Worm (Caenorhabditis elegans) whole organism, L3 larva: ENCODE results near the gene slc-46A.

Source experiments
- ZK546.5 ChIP-seq: sonication (generic microtip); optimal IDR thresholded peaks from 2 replicates; lab custom pipeline; 2017; ENCODE audit warnings: missing biosample characterization, missing genetic modification characterization
- aly-2 ChIP-seq: fragments of 150-350 bp; optimal IDR thresholded peaks from 2 replicates; lab custom pipeline; 2014; ENCODE audit warnings: missing biosample characterization, missing genetic modification characterization
- ama-1 ChIP-seq: fragments of 150-350 bp; optimal IDR thresholded peaks from 2 replicates; lab custom pipeline; 2018
- ceh-28 ChIP-seq: fragments of 150-350 bp; optimal IDR thresholded peaks from 2 replicates; lab custom pipeline; 2014; ENCODE audit warnings: missing biosample characterization, missing genetic modification reagents, missing genetic modification characterization
- ceh-82 ChIP-seq: fragments of 150-350 bp; optimal IDR thresholded peaks from 2 replicates; lab custom pipeline; 2014; ENCODE audit warnings: missing biosample characterization, missing genetic modification characterization
- ceh-9 ChIP-seq: sonication (generic microtip); optimal IDR thresholded peaks from 2 replicates; lab custom pipeline; 2018; ENCODE audit warnings: missing biosample characterization, missing genetic modification characterization
- daf-12 ChIP-seq: fragments of 150-350 bp; optimal IDR thresholded peaks from 2 replicates; lab custom pipeline; 2014; ENCODE audit warnings: missing biosample characterization, missing genetic modification reagents, missing genetic modification characterization
- egl-27 ChIP-seq: sonication (generic microtip); optimal IDR thresholded peaks from 4 replicates; lab custom pipeline; 2017; ENCODE audit warnings: missing biosample characterization, missing genetic modification reagents, missing genetic modification characterization
- egl-5 ChIP-seq: fragments of 150-350 bp; optimal IDR thresholded peaks from 2 replicates; lab custom pipeline; 2017; ENCODE audit warnings: missing biosample characterization, missing genetic modification reagents, missing genetic modification characterization, inconsistent platforms
- elt-1 ChIP-seq: fragments of 150-350 bp; optimal IDR thresholded peaks from 2 replicates; lab custom pipeline; 2014; ENCODE audit warnings: missing biosample characterization, missing genetic modification characterization
- elt-2 ChIP-seq: sonication (generic microtip); optimal IDR thresholded peaks from 2 replicates; lab custom pipeline; 2016; ENCODE audit warnings: missing genetic modification reagents, mild to moderate bottlenecking, missing genetic modification characterization, missing compliant biosample characterization
- elt-3 ChIP-seq, 3 experiments: fragments of 150-350 bp in 1 of 3; sonication (generic microtip) in 2 of 3; optimal IDR thresholded peaks; 2 replicates in 2 of 3; 4 replicates in 1 of 3; lab custom pipeline; 2014 to 2017; ENCODE audit warnings: missing biosample characterization in 3 of 3, missing genetic modification characterization in 3 of 3
- eor-1 ChIP-seq, 2 experiments: fragments of 150-350 bp; optimal IDR thresholded peaks; 2 replicates each; lab custom pipeline; 2014 to 2018; ENCODE audit warnings: missing biosample characterization in 2 of 2, missing genetic modification characterization in 2 of 2
- fkh-10 ChIP-seq: sonication (generic microtip); optimal IDR thresholded peaks from 2 replicates; lab custom pipeline; 2017; ENCODE audit warnings: missing biosample characterization, missing genetic modification reagents, missing genetic modification characterization
- fkh-2 ChIP-seq: fragments of 150-350 bp; optimal IDR thresholded peaks from 2 replicates; lab custom pipeline; 2014; ENCODE audit warnings: missing biosample characterization, missing genetic modification reagents, missing genetic modification characterization
- fos-1 ChIP-seq: fragments of 150-350 bp; optimal IDR thresholded peaks from 2 replicates; lab custom pipeline; 2014; ENCODE audit warnings: missing biosample characterization, missing genetic modification characterization
- hmg-11 ChIP-seq: sonication (generic microtip); optimal IDR thresholded peaks from 2 replicates; lab custom pipeline; 2016; ENCODE audit warnings: missing genetic modification characterization, missing compliant biosample characterization
- jun-1 ChIP-seq: fragments of 150-350 bp; optimal IDR thresholded peaks from 2 replicates; lab custom pipeline; 2014; ENCODE audit warnings: missing biosample characterization, missing genetic modification reagents, missing genetic modification characterization
- lin-15B ChIP-seq: fragments of 150-350 bp; optimal IDR thresholded peaks from 2 replicates; lab custom pipeline; 2014; ENCODE audit warnings: missing biosample characterization, missing genetic modification characterization
- lsy-12 ChIP-seq: sonication (generic microtip); optimal IDR thresholded peaks from 2 replicates; lab custom pipeline; 2016; ENCODE audit warnings: mild to moderate bottlenecking, missing genetic modification characterization, missing compliant biosample characterization
- mdl-1 ChIP-seq: fragments of 150-350 bp; optimal IDR thresholded peaks from 2 replicates; lab custom pipeline; 2014; ENCODE audit warnings: missing biosample characterization, missing genetic modification characterization
- nfya-1 ChIP-seq: sonication (generic microtip); optimal IDR thresholded peaks from 2 replicates; lab custom pipeline; 2017; ENCODE audit warnings: missing genetic modification characterization, mild to moderate bottlenecking, missing compliant biosample characterization, antibody characterized with exemption, moderate library complexity; ENCODE audit not compliant: insufficient read depth
- nhr-11 ChIP-seq: fragments of 150-350 bp; optimal IDR thresholded peaks from 2 replicates; lab custom pipeline; 2014; ENCODE audit warnings: missing biosample characterization, missing genetic modification characterization
- nhr-12 ChIP-seq: fragments of 150-350 bp; optimal IDR thresholded peaks from 2 replicates; lab custom pipeline; 2014; ENCODE audit warnings: missing biosample characterization, missing genetic modification characterization
- nhr-23 ChIP-seq: fragments of 150-350 bp; optimal IDR thresholded peaks from 2 replicates; lab custom pipeline; 2014; ENCODE audit warnings: missing biosample characterization, missing genetic modification reagents, missing genetic modification characterization
- nhr-25 ChIP-seq: sonication (generic microtip); optimal IDR thresholded peaks from 2 replicates; lab custom pipeline; 2017; ENCODE audit warnings: missing biosample characterization, missing genetic modification characterization
- nhr-28 ChIP-seq: fragments of 150-350 bp; optimal IDR thresholded peaks from 2 replicates; lab custom pipeline; 2014; ENCODE audit warnings: missing biosample characterization, missing genetic modification characterization
- nhr-43 ChIP-seq: sonication (generic microtip); optimal IDR thresholded peaks from 2 replicates; lab custom pipeline; 2016; ENCODE audit warnings: mild to moderate bottlenecking, missing genetic modification characterization, missing compliant biosample characterization; ENCODE audit not compliant: poor library complexity, severe bottlenecking
- nhr-67 ChIP-seq: fragments of 150-350 bp; optimal IDR thresholded peaks from 2 replicates; lab custom pipeline; 2014; ENCODE audit warnings: missing biosample characterization, missing genetic modification characterization
- nhr-76 ChIP-seq: fragments of 150-350 bp; sonication (generic microtip); optimal IDR thresholded peaks from 5 replicates; lab custom pipeline; 2014; ENCODE audit warnings: missing biosample characterization, missing genetic modification characterization
- nhr-77 ChIP-seq: fragments of 150-350 bp; optimal IDR thresholded peaks from 2 replicates; lab custom pipeline; 2014; ENCODE audit warnings: missing biosample characterization, missing genetic modification characterization
- pha-4 ChIP-seq: fragments of 150-350 bp; optimal IDR thresholded peaks from 2 replicates; lab custom pipeline; 2014; ENCODE audit warnings: missing biosample characterization, missing genetic modification reagents, missing genetic modification characterization
- pqm-1 ChIP-seq: fragments of 150-350 bp; optimal IDR thresholded peaks from 2 replicates; lab custom pipeline; 2017; ENCODE audit warnings: missing biosample characterization, missing genetic modification characterization, inconsistent platforms
- skn-1 ChIP-seq: fragments of 150-350 bp; optimal IDR thresholded peaks from 2 replicates; lab custom pipeline; 2014; ENCODE audit warnings: missing biosample characterization, missing genetic modification characterization
- snpc-4 ChIP-seq: fragments of 150-350 bp; optimal IDR thresholded peaks from 2 replicates; lab custom pipeline; 2014; ENCODE audit warnings: missing biosample characterization, missing genetic modification characterization
- tbx-2 ChIP-seq: sonication (generic microtip); optimal IDR thresholded peaks from 2 replicates; lab custom pipeline; 2016; ENCODE audit warnings: mild to moderate bottlenecking, missing genetic modification characterization, missing compliant biosample characterization
- unc-39 ChIP-seq: sonication (generic microtip); optimal IDR thresholded peaks from 4 replicates; lab custom pipeline; 2017; ENCODE audit warnings: missing biosample characterization, missing genetic modification characterization
- zag-1 ChIP-seq: fragments of 150-350 bp; optimal IDR thresholded peaks from 2 replicates; lab custom pipeline; 2014; ENCODE audit warnings: missing biosample characterization, missing genetic modification characterization
- ztf-11 ChIP-seq: fragments of 150-350 bp; optimal IDR thresholded peaks from 2 replicates; lab custom pipeline; 2014; ENCODE audit warnings: missing biosample characterization, missing genetic modification characterization
- ztf-4 ChIP-seq: fragments of 150-350 bp; optimal IDR thresholded peaks from 2 replicates; lab custom pipeline; 2014; ENCODE audit warnings: missing biosample characterization, missing genetic modification characterization

The slc-46A gene

ce11 chrIV:5318835-5319303 lies at the start of gene slc-46A:
Gene slc-46A, plus strand, starts transcription at chrIV:5319253.
- TF ChIP-seq nhr-23 (tag; lab: Kevin White, UChicago) = peak; percentile 59
- peak; percentile 50 for TF ChIP-seq elt-2 (tag; lab: Kevin White, UChicago)
- TF ChIP-seq nhr-11 (tag; lab: Kevin White, UChicago) = no peak
- peak; percentile 48 for TF ChIP-seq snpc-4 (tag; lab: Kevin White, UChicago)
- peak; percentile 13 for TF ChIP-seq nfya-1
- TF ChIP-seq nhr-76 = no peak
- TF ChIP-seq jun-1 (tag; lab: Kevin White, UChicago) = no peak
- TF ChIP-seq ZK546.5 (tag; lab: Kevin White, UChicago) = no peak

ce11 chrIV:5272518-5272917 lies 46.5 kb upstream of the slc-46A start, which contains the start of gene F36H12.3:
Gene F36H12.3, plus strand, starts transcription at chrIV:5272818.
- TF ChIP-seq nhr-12 (tag; lab: Kevin White, UChicago) (no peak), pha-4 (tag; lab: Kevin White, UChicago) (no peak), skn-1 (tag; lab: Kevin White, UChicago) (no peak), egl-5 (tag; lab: Kevin White, UChicago) (no peak), ceh-9 (tag; lab: Kevin White, UChicago) (no peak), lin-15B (no peak), lsy-12 (tag; lab: Kevin White, UChicago) (no peak), ceh-28 (tag; lab: Kevin White, UChicago) (no peak), nhr-67 (tag; lab: Kevin White, UChicago) (no peak), pqm-1 (no peak), nhr-25 (tag; lab: Kevin White, UChicago) (no peak), ZK546.5 (tag; lab: Kevin White, UChicago) (no peak), ztf-4 (tag; lab: Kevin White, UChicago) (no peak), zag-1 (tag; lab: Kevin White, UChicago) (no peak), daf-12 (tag; lab: Kevin White, UChicago) (no peak), elt-3 (tag; optimal IDR thresholded peaks at IDR 0.05; lab: Kevin White, UChicago) (no peak), elt-1 (tag; lab: Kevin White, UChicago) (no peak), ztf-11 (tag; lab: Kevin White, UChicago) (no peak), unc-39 (tag; lab: Kevin White, UChicago) (no peak)

ce11 chrIV:5273385-5273784 lies 45.7 kb upstream of the slc-46A start:
- TF ChIP-seq egl-27 (tag; lab: Kevin White, UChicago) (no peak), nhr-43 (tag; lab: Kevin White, UChicago) (no peak), ZK546.5 (tag; lab: Kevin White, UChicago) (no peak), pqm-1 (no peak), nhr-77 (tag; lab: Kevin White, UChicago) (no peak), ztf-11 (tag; lab: Kevin White, UChicago) (no peak), nhr-11 (tag; lab: Kevin White, UChicago) (no peak), elt-1 (tag; lab: Kevin White, UChicago) (no peak), mdl-1 (no peak), nhr-28 (no peak), eor-1 (tag; optimal IDR thresholded peaks at IDR 0.05; lab: Kevin White, UChicago) (no peak), fkh-2 (tag; lab: Kevin White, UChicago) (no peak), nhr-76 (no peak), ztf-4 (tag; lab: Kevin White, UChicago) (no peak), jun-1 (tag; lab: Kevin White, UChicago) (no peak), tbx-2 (tag; lab: Kevin White, UChicago) (no peak), fkh-10 (no peak), hmg-11 (no peak)

ce11 chrIV:5274123-5274581 lies 44.9 kb upstream of the slc-46A start, which contains the start of gene slfl-4:
Gene slfl-4, plus strand, starts transcription at chrIV:5274531.
- TF ChIP-seq nfya-1 = no peak
- TF ChIP-seq skn-1 (tag; lab: Kevin White, UChicago) = no peak
- no peak for TF ChIP-seq ceh-82
- TF ChIP-seq nhr-11 (tag; lab: Kevin White, UChicago) = no peak
- TF ChIP-seq elt-1 (tag; lab: Kevin White, UChicago) = no peak
- no peak for TF ChIP-seq lsy-12 (tag; lab: Kevin White, UChicago)
- no peak for TF ChIP-seq aly-2 (tag; lab: Kevin White, UChicago)
- TF ChIP-seq ceh-9 (tag; lab: Kevin White, UChicago) = no peak
- TF ChIP-seq egl-27 (tag; lab: Kevin White, UChicago) = no peak
- TF ChIP-seq unc-39 (tag; lab: Kevin White, UChicago) = no peak
- no peak for TF ChIP-seq hmg-11
- no peak for TF ChIP-seq elt-2 (tag; lab: Kevin White, UChicago)
- no peak for TF ChIP-seq ztf-11 (tag; lab: Kevin White, UChicago)
- no peak for TF ChIP-seq fos-1
- TF ChIP-seq nhr-28 = no peak
- no peak for TF ChIP-seq ama-1 (lab: Kevin White, UChicago)
- TF ChIP-seq zag-1 (tag; lab: Kevin White, UChicago) = no peak
